Worm (Caenorhabditis elegans): ENCODE results near the gene srbc-32.

ce11 chrV:3475021-3475420, 11.7 kb downstream of the srbc-32 start, which contains the start of gene oac-2:
- TF ChIP-seq W03F9.2 (tag; optimal IDR thresholded peaks at IDR 0.05) (no peak), him-1 (tag; optimal IDR thresholded peaks at IDR 0.05) (no peak)

Data from whole organism, L4/young adult.